Worm (Caenorhabditis elegans) whole organism, young adult: ENCODE measurements around the gene F54B11.11.

ENCODE experiments used
- F57C9.4 ChIP-seq: sonication (generic microtip); optimal IDR thresholded peaks from 2 replicates; lab custom pipeline; 2017; ENCODE audit warnings: mild to moderate bottlenecking, missing genetic modification characterization, missing compliant biosample characterization
- akir-1 ChIP-seq: fragments of 200-800 bp; sonication (Bioruptor generic); optimal IDR thresholded peaks from 2 replicates; lab custom pipeline; 2018; ENCODE audit warnings: mild to moderate bottlenecking, missing genetic modification characterization, moderate library complexity, missing compliant biosample characterization
- dpl-1 ChIP-seq: fragments of 150-350 bp; optimal IDR thresholded peaks from 2 replicates; lab custom pipeline; 2014; ENCODE audit warnings: missing biosample characterization, missing genetic modification reagents, missing genetic modification characterization
- egl-44 ChIP-seq: fragments of 200-800 bp; sonication (Bioruptor generic); IDR thresholded peaks from 2 replicates; pipeline ENCODE4 v1.3.6; 2022; ENCODE audit warnings: missing genetic modification reagents, missing genetic modification characterization, missing compliant biosample characterization
- egrh-3 ChIP-seq: fragments of 200-800 bp; sonication (Bioruptor generic); IDR thresholded peaks from 2 replicates; pipeline ENCODE4 v1.3.6; 2022; ENCODE audit warnings: missing genetic modification reagents, missing genetic modification characterization, missing compliant biosample characterization
- ets-4 ChIP-seq: fragments of 200-800 bp; sonication (Bioruptor generic); optimal IDR thresholded peaks from 2 replicates; lab custom pipeline; 2018; ENCODE audit warnings: mild to moderate bottlenecking, missing genetic modification characterization, missing compliant biosample characterization
- lsy-27 ChIP-seq: sonication (generic microtip); optimal IDR thresholded peaks from 2 replicates; lab custom pipeline; 2017; ENCODE audit warnings: missing genetic modification characterization, mild to moderate bottlenecking, missing compliant biosample characterization, antibody characterized with exemption, missing genotype, borderline replicate concordance; ENCODE audit not compliant: insufficient read depth
- mes-4 ChIP-seq: sonication (generic microtip); optimal IDR thresholded peaks from 2 replicates; lab custom pipeline; 2016; ENCODE audit warnings: missing genotype, missing genetic modification characterization, missing compliant biosample characterization
- nhr-179 ChIP-seq: sonication (generic microtip); optimal IDR thresholded peaks from 2 replicates; lab custom pipeline; 2016; ENCODE audit warnings: mild to moderate bottlenecking, missing genetic modification characterization, missing compliant biosample characterization
- rcor-1 ChIP-seq: fragments of 200-800 bp; sonication (Bioruptor generic); IDR thresholded peaks from 2 replicates; pipeline ENCODE4 v1.3.6; 2022; ENCODE audit warnings: missing genetic modification reagents, missing genetic modification characterization, missing compliant biosample characterization
- unc-62 ChIP-seq: fragments of 150-350 bp; optimal IDR thresholded peaks from 2 replicates; lab custom pipeline; 2014; ENCODE audit warnings: missing biosample characterization, missing genetic modification reagents, missing genetic modification characterization
- ztf-3 ChIP-seq: fragments of 200-800 bp; sonication (Bioruptor generic); optimal IDR thresholded peaks from 2 replicates; lab custom pipeline; 2018; ENCODE audit warnings: mild to moderate bottlenecking, missing genetic modification characterization, missing compliant biosample characterization

ce11 chrX:13536759-13537158 lies 41.8 kb upstream of the F54B11.11 start, which contains the start of gene R01E6.5:
- TF ChIP-seq egl-44 (GFP tag; lab: Robert Waterston, UW) (no peak), egrh-3 (GFP tag; lab: Robert Waterston, UW) (no peak), dpl-1 (GFP tag; lab: Kevin White, UChicago) (no peak), F57C9.4 (no peak), nhr-179 (tag; lab: Kevin White, UChicago) (no peak), akir-1 (GFP tag; lab: Kevin White, UChicago) (no peak), ets-4 (GFP tag; lab: Kevin White, UChicago) (no peak), rcor-1 (GFP tag; lab: Robert Waterston, UW) (no peak), mes-4 (tag; lab: Kevin White, UChicago) (no peak), ztf-3 (GFP tag; lab: Kevin White, UChicago) (no peak), unc-62 (GFP tag; lab: Kevin White, UChicago) (no peak), lsy-27 (tag; lab: Kevin White, UChicago) (no peak)
